Worm (Caenorhabditis elegans) whole organism, L4 larva: ENCODE data around the gene paic-1.
A peak's percentile ranks its signal among the peaks of the same experiment; 100 is the strongest.

Experiments used
- F26F4.8 ChIP-seq: fragments of 200-800 bp; sonication (Bioruptor generic); conservative IDR thresholded peaks from 2 replicates; pipeline ENCODE4 v1.3.6; 2022; ENCODE audit warnings: missing genetic modification characterization, missing compliant biosample characterization
- F44E2.7 ChIP-seq: fragments of 200-800 bp; sonication (Bioruptor generic); IDR thresholded peaks from 2 replicates; pipeline ENCODE4 v2.1.2; 2022; ENCODE audit warnings: missing genetic modification characterization, missing compliant biosample characterization
- F49E8.2 ChIP-seq: sonication (generic microtip); optimal IDR thresholded peaks from 2 replicates; lab custom pipeline; 2016; ENCODE audit warnings: missing compliant biosample characterization, mild to moderate bottlenecking, missing genetic modification characterization, borderline replicate concordance
- T20F7.1 ChIP-seq: fragments of 200-800 bp; sonication (Bioruptor generic); optimal IDR thresholded peaks from 2 replicates; lab custom pipeline; 2018; ENCODE audit warnings: mild to moderate bottlenecking, missing genetic modification characterization, missing compliant biosample characterization
- T26A8.4 ChIP-seq: fragments of 200-800 bp; sonication (Bioruptor generic); IDR thresholded peaks from 2 replicates; pipeline ENCODE4 v1.3.6; 2022; ENCODE audit warnings: missing genetic modification characterization, missing compliant biosample characterization
- Y48G9A.11 ChIP-seq: fragments of 200-800 bp; sonication (Bioruptor generic); IDR thresholded peaks from 2 replicates; pipeline ENCODE4 v1.3.6; 2022; ENCODE audit warnings: missing genetic modification reagents, missing genetic modification characterization, missing compliant biosample characterization
- Y5F2A.4 ChIP-seq: fragments of 200-800 bp; sonication (Bioruptor generic); optimal IDR thresholded peaks from 2 replicates; lab custom pipeline; 2018; ENCODE audit warnings: mild to moderate bottlenecking, missing genetic modification characterization, missing compliant biosample characterization
- Y75B8A.6 ChIP-seq: fragments of 200-800 bp; sonication (Bioruptor generic); IDR thresholded peaks from 2 replicates; pipeline ENCODE4 v1.3.6; 2022; ENCODE audit warnings: missing genetic modification reagents, missing genetic modification characterization, missing compliant biosample characterization
- ZK546.5 ChIP-seq, 2 experiments: sonication (generic microtip); optimal IDR thresholded peaks; 2 replicates each; lab custom pipeline; 2017; ENCODE audit warnings: missing biosample characterization in 2 of 2, missing genetic modification characterization in 2 of 2
- aly-2 ChIP-seq: sonication (generic microtip); optimal IDR thresholded peaks from 2 replicates; lab custom pipeline; 2018; ENCODE audit warnings: missing biosample characterization, missing genetic modification characterization
- ama-1 ChIP-seq: fragments of 150-350 bp; optimal IDR thresholded peaks from 2 replicates; lab custom pipeline; 2014; ENCODE audit warnings: inconsistent platforms, mixed read lengths
- attf-4 ChIP-seq: sonication (generic microtip); optimal IDR thresholded peaks from 3 replicates; lab custom pipeline; 2017; ENCODE audit warnings: missing biosample characterization, missing genetic modification characterization
- ceh-20 ChIP-seq: fragments of 200-800 bp; sonication (Bioruptor generic); IDR thresholded peaks from 2 replicates; pipeline ENCODE4 v1.3.6; 2022; ENCODE audit warnings: missing genetic modification reagents, missing genetic modification characterization, missing compliant biosample characterization
- ces-1 ChIP-seq: fragments of 150-350 bp; sonication (generic microtip); optimal IDR thresholded peaks from 4 replicates; lab custom pipeline; 2014; ENCODE audit warnings: missing biosample characterization, missing genetic modification reagents, missing genetic modification characterization
- daf-16 ChIP-seq, 3 experiments: sonication (generic microtip); optimal IDR thresholded peaks; 2 replicates each; lab custom pipeline; 2016 to 2017; ENCODE audit warnings: missing genetic modification characterization in 3 of 3, missing genetic modification reagents in 3 of 3, mild to moderate bottlenecking in 2 of 3, missing compliant biosample characterization in 2 of 3, missing biosample characterization in 1 of 3, moderate library complexity in 1 of 3
- dmd-8 ChIP-seq: fragments of 200-800 bp; sonication (Bioruptor generic); IDR thresholded peaks from 2 replicates; pipeline ENCODE4 v1.3.6; 2022; ENCODE audit warnings: missing genetic modification characterization, missing compliant biosample characterization
- dmd-9 ChIP-seq: fragments of 200-800 bp; sonication (Bioruptor generic); IDR thresholded peaks from 2 replicates; pipeline ENCODE4 v1.3.6; 2022; ENCODE audit warnings: missing genetic modification reagents, missing genetic modification characterization, missing compliant biosample characterization
- duxl-1 ChIP-seq: sonication (generic microtip); optimal IDR thresholded peaks from 2 replicates; lab custom pipeline; 2016; ENCODE audit warnings: mild to moderate bottlenecking, missing genetic modification characterization, moderate library complexity, missing compliant biosample characterization; ENCODE audit not compliant: poor library complexity
- dve-1 ChIP-seq: sonication (generic microtip); optimal IDR thresholded peaks from 2 replicates; lab custom pipeline; 2017; ENCODE audit warnings: antibody characterized with exemption, mild to moderate bottlenecking, missing genetic modification characterization, missing compliant biosample characterization; ENCODE audit not compliant: insufficient read depth
- egl-43 ChIP-seq: fragments of 200-800 bp; sonication (Bioruptor generic); IDR thresholded peaks from 2 replicates; pipeline ENCODE4 v1.3.6; 2022; ENCODE audit warnings: missing genetic modification reagents, missing genetic modification characterization, missing compliant biosample characterization
- hlh-11 ChIP-seq: fragments of 200-800 bp; sonication (Bioruptor generic); optimal IDR thresholded peaks from 2 replicates; lab custom pipeline; 2018; ENCODE audit warnings: mild to moderate bottlenecking, missing genetic modification characterization, missing compliant biosample characterization
- hlh-30 ChIP-seq: sonication (generic microtip); optimal IDR thresholded peaks from 2 replicates; lab custom pipeline; 2017; ENCODE audit warnings: antibody characterized with exemption, mild to moderate bottlenecking, missing genetic modification characterization, missing compliant biosample characterization; ENCODE audit not compliant: insufficient read depth
- jun-1 ChIP-seq: fragments of 150-350 bp; optimal IDR thresholded peaks from 2 replicates; lab custom pipeline; 2014; ENCODE audit warnings: missing biosample characterization, missing genetic modification reagents, missing genetic modification characterization
- lin-13 ChIP-seq: fragments of 150-350 bp; optimal IDR thresholded peaks from 2 replicates; lab custom pipeline; 2014; ENCODE audit warnings: missing biosample characterization, missing genetic modification reagents, missing genetic modification characterization
- lin-39 ChIP-seq: fragments of 150-350 bp; optimal IDR thresholded peaks from 2 replicates; lab custom pipeline; 2014; ENCODE audit warnings: missing biosample characterization, missing genetic modification reagents, missing genetic modification characterization
- lsy-2 ChIP-seq, 2 experiments: fragments of 150-350 bp in 1 of 2; sonication (generic microtip) in 1 of 2; optimal IDR thresholded peaks; 2 replicates each; lab custom pipeline; 2014 to 2017; ENCODE audit warnings: missing biosample characterization in 2 of 2, missing genetic modification characterization in 2 of 2
- mdl-1 ChIP-seq, 2 experiments: fragments of 150-350 bp in 1 of 2; sonication (generic microtip) in 1 of 2; optimal IDR thresholded peaks; 2 replicates each; lab custom pipeline; 2014 to 2017; ENCODE audit warnings: missing biosample characterization in 2 of 2, missing genetic modification characterization in 2 of 2
- mep-1 ChIP-seq: fragments of 150-350 bp; sonication (generic microtip); optimal IDR thresholded peaks from 3 replicates; lab custom pipeline; 2014; ENCODE audit warnings: missing biosample characterization, missing genetic modification characterization
- mes-2 ChIP-seq: sonication (generic microtip); optimal IDR thresholded peaks from 2 replicates; lab custom pipeline; 2016; ENCODE audit warnings: missing genotype, mild to moderate bottlenecking, missing genetic modification characterization, missing compliant biosample characterization; ENCODE audit not compliant: poor library complexity, severe bottlenecking
- mxl-3 ChIP-seq: fragments of 200-800 bp; sonication (Bioruptor generic); optimal IDR thresholded peaks from 2 replicates; lab custom pipeline; 2018; ENCODE audit warnings: mild to moderate bottlenecking, missing genetic modification characterization, missing compliant biosample characterization
- nhr-10 ChIP-seq: fragments of 150-350 bp; optimal IDR thresholded peaks from 2 replicates; lab custom pipeline; 2014; ENCODE audit warnings: missing biosample characterization, missing genetic modification characterization
- nhr-237 ChIP-seq: sonication (generic microtip); optimal IDR thresholded peaks from 2 replicates; lab custom pipeline; 2017; ENCODE audit warnings: missing biosample characterization, missing genetic modification characterization
- nhr-28 ChIP-seq: fragments of 150-350 bp; optimal IDR thresholded peaks from 2 replicates; lab custom pipeline; 2014; ENCODE audit warnings: missing biosample characterization, missing genetic modification characterization
- nhr-42 ChIP-seq: fragments of 200-800 bp; sonication (Bioruptor generic); IDR thresholded peaks from 2 replicates; pipeline ENCODE4 v1.3.6; 2022; ENCODE audit warnings: missing genetic modification characterization, missing compliant biosample characterization
- php-3 ChIP-seq: fragments of 200-800 bp; sonication (Bioruptor generic); IDR thresholded peaks from 2 replicates; pipeline ENCODE4 v1.3.6; 2022; ENCODE audit warnings: missing genetic modification reagents, missing genetic modification characterization, missing compliant biosample characterization
- rbr-2 ChIP-seq: sonication (generic microtip); optimal IDR thresholded peaks from 2 replicates; lab custom pipeline; 2016; ENCODE audit warnings: missing genotype, missing genetic modification characterization, missing compliant biosample characterization
- saeg-2 ChIP-seq: fragments of 200-800 bp; sonication (Bioruptor generic); IDR thresholded peaks from 2 replicates; pipeline ENCODE4 v1.3.6; 2022; ENCODE audit warnings: missing genetic modification reagents, missing genetic modification characterization, missing compliant biosample characterization
- skn-1 ChIP-seq: fragments of 150-350 bp; optimal IDR thresholded peaks from 2 replicates; lab custom pipeline; 2014; ENCODE audit warnings: missing biosample characterization, missing genetic modification characterization
- snpc-1.2 ChIP-seq: fragments of 200-800 bp; sonication (Bioruptor generic); IDR thresholded peaks from 2 replicates; pipeline ENCODE4 v1.3.6; 2022; ENCODE audit warnings: missing genetic modification reagents, missing genetic modification characterization, missing compliant biosample characterization
- snpc-4 ChIP-seq: fragments of 150-350 bp; optimal IDR thresholded peaks from 2 replicates; lab custom pipeline; 2014; ENCODE audit warnings: missing biosample characterization, missing genetic modification characterization
- spr-1 ChIP-seq: sonication (generic microtip); optimal IDR thresholded peaks from 2 replicates; lab custom pipeline; 2016; ENCODE audit warnings: mild to moderate bottlenecking, missing genetic modification characterization, missing compliant biosample characterization
- spr-3 ChIP-seq: fragments of 200-800 bp; sonication (Bioruptor generic); optimal IDR thresholded peaks from 2 replicates; lab custom pipeline; 2018; ENCODE audit warnings: mild to moderate bottlenecking, missing genetic modification characterization, missing compliant biosample characterization
- tag-97 ChIP-seq: fragments of 200-800 bp; sonication (Bioruptor generic); IDR thresholded peaks from 2 replicates; pipeline ENCODE4 v1.3.6; 2022; ENCODE audit warnings: missing genetic modification characterization, missing compliant biosample characterization
- unc-130 ChIP-seq: sonication (generic microtip); optimal IDR thresholded peaks from 2 replicates; lab custom pipeline; 2016; ENCODE audit warnings: missing genetic modification reagents, missing genetic modification characterization, missing compliant biosample characterization
- unc-62 ChIP-seq, 3 experiments: fragments of 150-350 bp in 1 of 3; sonication (generic microtip); optimal IDR thresholded peaks in 2 of 3; peaks in 1 of 3; 1 replicate in 1 of 3; 2 replicates in 2 of 3; lab custom pipeline; 2014 to 2017; ENCODE audit warnings: missing biosample characterization in 3 of 3, missing genetic modification characterization in 3 of 3, missing genetic modification reagents in 3 of 3, missing genotype in 1 of 3
- zfp-2 ChIP-seq: sonication (generic microtip); optimal IDR thresholded peaks from 2 replicates; lab custom pipeline; 2016; ENCODE audit warnings: mild to moderate bottlenecking, missing genetic modification characterization, missing compliant biosample characterization
- zfp-3 ChIP-seq: fragments of 200-800 bp; sonication (Bioruptor generic); conservative IDR thresholded peaks from 2 replicates; pipeline ENCODE4 v1.3.6; 2022; ENCODE audit warnings: missing genetic modification reagents, missing genetic modification characterization, missing compliant biosample characterization
- zip-11 ChIP-seq: fragments of 200-800 bp; sonication (Bioruptor generic); IDR thresholded peaks from 2 replicates; pipeline ENCODE4 v1.3.6; 2022; ENCODE audit warnings: missing genetic modification characterization, missing compliant biosample characterization
- zip-2 ChIP-seq: fragments of 150-350 bp; optimal IDR thresholded peaks from 2 replicates; lab custom pipeline; 2014; ENCODE audit warnings: missing biosample characterization, missing genetic modification characterization
- ztf-11 ChIP-seq: fragments of 150-350 bp; optimal IDR thresholded peaks from 2 replicates; lab custom pipeline; 2014; ENCODE audit warnings: missing biosample characterization, missing genetic modification characterization
- ztf-7 ChIP-seq: fragments of 150-350 bp; optimal IDR thresholded peaks from 2 replicates; lab custom pipeline; 2014; ENCODE audit warnings: missing biosample characterization, missing genetic modification characterization

paic-1 gene

DNA sequence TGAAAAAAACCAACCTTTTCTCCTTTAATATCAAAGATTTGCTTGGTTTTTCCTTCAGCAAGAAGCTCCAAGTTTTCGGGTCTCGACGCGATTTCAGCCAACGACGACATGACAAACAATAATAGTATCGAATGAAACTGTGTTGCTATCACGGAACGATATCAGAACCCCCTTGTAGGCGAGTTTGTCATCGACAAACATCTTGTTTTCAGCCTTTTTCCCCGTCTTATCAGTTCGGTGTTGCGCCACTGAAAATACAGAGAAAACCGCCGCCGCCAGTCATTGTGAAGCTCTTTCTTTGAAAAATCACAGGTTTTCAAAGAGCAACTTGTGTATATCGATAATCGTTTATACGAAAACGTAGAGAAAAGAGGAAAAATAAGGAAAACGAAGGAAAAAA, at the start of gene paic-1:
Gene paic-1, minus strand, starts transcription at position 120 of the 400 bp plus-strand sequence.
- TF ChIP-seq unc-62 (GFP tag; optimal IDR thresholded peaks at IDR 0.05 in 1 of 2; lab: Kevin White, UChicago): no peak
- TF ChIP-seq unc-62 (tag; optimal IDR thresholded peaks at IDR 0.05; lab: Kevin White, UChicago): no peak
- TF ChIP-seq T26A8.4 (GFP tag; lab: Robert Waterston, UW): peak; percentile 27; the same call in 1 of the 2 replicates
- no peak for TF ChIP-seq ztf-7 (tag; lab: Kevin White, UChicago)
- TF ChIP-seq daf-16 (GFP tag; optimal IDR thresholded peaks at IDR 0.05; lab: Kevin White, UChicago): no peak
- peak; percentile 82 for TF ChIP-seq daf-16 (tag; optimal IDR thresholded peaks at IDR 0.05; lab: Kevin White, UChicago)
- no peak for TF ChIP-seq hlh-30 (tag; lab: Kevin White, UChicago)
- no peak for TF ChIP-seq ceh-20 (GFP tag; lab: Robert Waterston, UW)
- TF ChIP-seq Y5F2A.4 (GFP tag; lab: Kevin White, UChicago): no peak
- no peak for TF ChIP-seq egl-43 (GFP tag; lab: Robert Waterston, UW)
- TF ChIP-seq Y48G9A.11: no peak
- TF ChIP-seq ZK546.5 (tag; optimal IDR thresholded peaks at IDR 0.05; lab: Kevin White, UChicago): no peak
- no peak for TF ChIP-seq lin-13 (GFP tag; lab: Kevin White, UChicago)
- no peak for TF ChIP-seq T20F7.1 (GFP tag; lab: Kevin White, UChicago)
- no peak for TF ChIP-seq spr-1 (tag; lab: Kevin White, UChicago)
- no peak for TF ChIP-seq ztf-11 (tag; lab: Kevin White, UChicago)
- TF ChIP-seq hlh-11: peak; percentile 16
- TF ChIP-seq dmd-9: no peak
- no peak for TF ChIP-seq saeg-2
- TF ChIP-seq jun-1 (tag; lab: Kevin White, UChicago): no peak
- no peak for TF ChIP-seq F26F4.8
- no peak for TF ChIP-seq tag-97
- no peak for TF ChIP-seq snpc-1.2 (GFP tag; lab: Robert Waterston, UW)
- TF ChIP-seq aly-2 (tag; lab: Kevin White, UChicago): no peak
- peak; percentile 54 for TF ChIP-seq mes-2 (tag; lab: Kevin White, UChicago)
- TF ChIP-seq rbr-2 (tag; lab: Kevin White, UChicago): no peak
- 0 out of 2 replicates have a peak, but pooled peaks have one; percentile 18 for TF ChIP-seq dmd-8 (GFP tag; lab: Robert Waterston, UW)
- no peak for TF ChIP-seq nhr-237
- TF ChIP-seq duxl-1 (tag; lab: Kevin White, UChicago): no peak
- no peak for TF ChIP-seq zip-11
- no peak for TF ChIP-seq spr-3 (GFP tag; lab: Kevin White, UChicago)
- no peak for TF ChIP-seq mxl-3
- TF ChIP-seq attf-4: no peak
- no peak for TF ChIP-seq F44E2.7 (GFP tag; lab: Robert Waterston, UW)
- TF ChIP-seq lin-39: no peak
- peak; percentile 30 for TF ChIP-seq dve-1 (tag; lab: Kevin White, UChicago)
- no peak for TF ChIP-seq php-3 (GFP tag; lab: Robert Waterston, UW)
- TF ChIP-seq nhr-42: no peak
- TF ChIP-seq nhr-10 (tag; lab: Kevin White, UChicago): no peak
- TF ChIP-seq zfp-2 (tag; lab: Kevin White, UChicago): no peak
- TF ChIP-seq ces-1: no peak
- TF ChIP-seq zfp-3 (GFP tag; lab: Robert Waterston, UW): no peak
- TF ChIP-seq nhr-28 (tag; lab: Kevin White, UChicago): peak; percentile 37
- TF ChIP-seq mep-1 (tag; lab: Kevin White, UChicago): peak; percentile 50
- no peak for TF ChIP-seq skn-1
- TF ChIP-seq lsy-2 (tag; optimal IDR thresholded peaks at IDR 0.05; lab: Kevin White, UChicago): no peak
- TF ChIP-seq mdl-1 (tag; optimal IDR thresholded peaks at IDR 0.05; lab: Kevin White, UChicago): no peak
- TF ChIP-seq zip-2 (tag; lab: Kevin White, UChicago): peak; percentile 41
- TF ChIP-seq Y75B8A.6: no peak
- no peak for TF ChIP-seq unc-130 (GFP tag; lab: Kevin White, UChicago)
- peak; percentile 19 for TF ChIP-seq F49E8.2 (tag; lab: Kevin White, UChicago)
- no peak for TF ChIP-seq snpc-4 (tag; lab: Kevin White, UChicago)
- TF ChIP-seq ama-1: peak; percentile 80
